Worm (Caenorhabditis elegans): ENCODE data around the gene ZC239.20.

The ZC239.20 gene

ce11 chrII:3209251-3209650, 2.9 kb upstream of the ZC239.20 start, which contains the start of gene ZC239.6 (continued):
- TF ChIP-seq elt-2 (tag; optimal IDR thresholded peaks at IDR 0.05) (no peak), alr-1 (tag; optimal IDR thresholded peaks at IDR 0.05; ENCODE audit: borderline replicate concordance) (no peak), xbp-1 (tag; optimal IDR thresholded peaks at IDR 0.05) (peak; percentile 16), C04F5.9 (tag; optimal IDR thresholded peaks at IDR 0.05) (no peak), nhr-85 (tag) (peak; percentile 46), hlh-17 (GFP tag; optimal IDR thresholded peaks at IDR 0.05; ENCODE audit: borderline replicate concordance) (no peak), snu-23 (GFP tag; optimal IDR thresholded peaks at IDR 0.05) (peak; percentile 68), fkh-8 (tag; optimal IDR thresholded peaks at IDR 0.05) (no peak), efl-1 (optimal IDR thresholded peaks at IDR 0.05) (peak; percentile 39 to 42), efl-1 (GFP tag; optimal IDR thresholded peaks at IDR 0.05 in 1 of 2) (peak; percentile 41 to 84), sup-37 (GFP tag; optimal IDR thresholded peaks at IDR 0.05) (no peak), lin-35 (GFP tag; optimal IDR thresholded peaks at IDR 0.05) (peak in 1 of 2 experiments; percentile 8), tbx-2 (tag; optimal IDR thresholded peaks at IDR 0.05) (no peak), nhr-47 (tag; optimal IDR thresholded peaks at IDR 0.05) (peak; percentile 17), nhr-77 (tag; optimal IDR thresholded peaks at IDR 0.05) (no peak), lin-15B (tag; optimal IDR thresholded peaks at IDR 0.05) (no peak), unc-86 (tag; optimal IDR thresholded peaks at IDR 0.05) (no peak), ceh-88 (GFP tag; IDR thresholded peaks at IDR 0.05) (no peak), nhr-20 (tag; optimal IDR thresholded peaks at IDR 0.05) (peak; percentile 50), ceh-63 (GFP tag; optimal IDR thresholded peaks at IDR 0.05) (no peak), lin-13 (GFP tag; optimal IDR thresholded peaks at IDR 0.05) (no peak), zip-4 (GFP tag; optimal IDR thresholded peaks at IDR 0.05) (no peak), nhr-76 (tag; optimal IDR thresholded peaks at IDR 0.05) (no peak), irx-1 (tag; optimal IDR thresholded peaks at IDR 0.05) (no peak), lin-39 (tag; optimal IDR thresholded peaks at IDR 0.05) (no peak), pqm-1 (tag; optimal IDR thresholded peaks at IDR 0.05) (no peak), dpl-1 (GFP tag; optimal IDR thresholded peaks at IDR 0.05) (peak in 2 of 3 experiments; percentile 4 to 42), hpl-2 (GFP tag; optimal IDR thresholded peaks at IDR 0.05) (no peak), sox-4 (tag; optimal IDR thresholded peaks at IDR 0.05) (no peak), nhr-237 (tag; optimal IDR thresholded peaks at IDR 0.05) (no peak), snpc-4 (tag; optimal IDR thresholded peaks at IDR 0.05) (no peak), C34B4.2 (tag; optimal IDR thresholded peaks at IDR 0.05) (no peak), jun-1 (tag; optimal IDR thresholded peaks at IDR 0.05) (no peak), lin-14 (GFP tag; optimal IDR thresholded peaks at IDR 0.05) (peak; percentile 69), unc-130 (tag; optimal IDR thresholded peaks at IDR 0.05) (no peak), ama-1 (optimal IDR thresholded peaks at IDR 0.05) (no peak), skn-1 (tag; optimal IDR thresholded peaks at IDR 0.05) (no peak), blmp-1 (tag; optimal IDR thresholded peaks at IDR 0.05) (peak; percentile 17), swsn-7 (tag; optimal IDR thresholded peaks at IDR 0.05) (peak; percentile 43)

DNA sequence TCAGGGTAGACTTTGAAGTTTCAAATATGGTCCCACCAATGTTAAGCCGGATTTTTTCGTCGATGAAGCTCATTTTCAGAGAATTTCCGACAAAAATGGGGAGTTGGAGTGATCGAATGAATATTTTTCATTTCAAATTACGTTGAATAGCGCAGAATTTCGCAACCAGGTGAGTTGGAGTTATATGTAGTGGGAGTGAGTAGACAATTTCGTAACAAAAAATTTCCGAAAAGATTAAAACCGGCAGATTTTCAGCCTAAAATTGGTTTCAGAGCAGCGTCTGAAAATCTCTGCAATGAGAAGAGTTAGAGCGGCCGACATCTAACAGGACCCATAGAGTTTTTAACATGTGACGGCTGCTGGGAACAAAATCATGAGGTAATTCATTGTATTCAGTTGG, 2.4 kb upstream of the ZC239.20 start, which contains the start of gene sdz-35:
TSS of gene sdz-35 (minus strand) at position 101 of the 400 bp plus-strand sequence.
- TF ChIP-seq mef-2 (tag; optimal IDR thresholded peaks at IDR 0.05) (no peak), swsn-7 (tag; optimal IDR thresholded peaks at IDR 0.05) (no peak), Y116A8C.19 (tag; optimal IDR thresholded peaks at IDR 0.05; ENCODE audit: borderline replicate concordance) (no peak), lin-35 (GFP tag; optimal IDR thresholded peaks at IDR 0.05) (no peak), irx-1 (tag; optimal IDR thresholded peaks at IDR 0.05) (no peak)

DNA sequence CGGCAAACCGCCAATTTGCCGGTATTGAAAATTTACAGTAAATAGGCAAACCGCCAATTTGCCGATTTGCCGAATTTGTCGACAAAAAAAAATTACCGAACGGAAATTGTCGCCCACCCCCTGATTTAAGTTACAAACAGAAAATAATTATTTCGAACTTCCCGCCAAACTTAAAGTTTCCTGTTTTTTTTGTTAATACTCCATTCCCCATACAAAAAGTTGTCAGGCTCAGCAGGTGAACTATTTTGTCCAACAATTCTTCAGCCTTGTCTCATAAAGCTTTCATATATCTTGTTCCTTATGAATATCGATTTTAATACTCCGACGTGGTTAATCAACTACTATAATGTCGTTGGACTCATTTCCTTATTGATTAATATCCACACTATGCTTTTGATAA, 2.9 kb downstream of the ZC239.20 start, which contains the start of gene sri-50:
TSS of gene sri-50 (plus strand) at position 301 of the 400 bp plus-strand sequence.
- TF ChIP-seq efl-1 (optimal IDR thresholded peaks at IDR 0.05) (no peak), efl-1 (GFP tag; optimal IDR thresholded peaks at IDR 0.05 in 1 of 2) (no peak), mab-9 (GFP tag; IDR thresholded peaks at IDR 0.05) (no peak), zag-1 (tag; optimal IDR thresholded peaks at IDR 0.05) (no peak), C34B4.2 (tag; optimal IDR thresholded peaks at IDR 0.05) (no peak), fos-1 (tag; optimal IDR thresholded peaks at IDR 0.05) (no peak), unc-62 (GFP tag; optimal IDR thresholded peaks at IDR 0.05) (no peak), ceh-88 (GFP tag; IDR thresholded peaks at IDR 0.05) (no peak)

All from whole organism, L1 larva.